Worm (Caenorhabditis elegans): ENCODE data around the gene phlp-2.

The phlp-2 gene

DNA sequence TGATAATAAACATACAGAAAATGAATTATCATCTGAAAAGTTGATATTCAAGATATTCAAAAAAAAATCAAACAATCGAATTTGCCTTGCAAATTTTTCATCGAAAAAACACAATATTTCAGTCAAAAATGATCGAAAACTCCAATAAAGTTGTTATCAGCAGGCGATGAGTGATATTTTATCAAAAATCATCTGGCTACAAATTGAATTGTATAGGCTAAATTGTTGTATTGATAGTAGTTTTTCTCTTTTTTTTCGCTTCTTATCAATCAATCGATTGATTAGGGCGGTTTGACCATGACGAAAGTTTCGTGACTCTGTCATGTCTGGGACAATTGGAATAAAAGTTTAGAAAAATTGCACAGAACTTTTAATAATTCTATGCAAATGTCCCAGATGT lies 30.8 kb downstream of the phlp-2 start (continued):
- TF ChIP-seq F57A8.1 (GFP tag; optimal IDR thresholded peaks at IDR 0.05) = no peak

DNA sequence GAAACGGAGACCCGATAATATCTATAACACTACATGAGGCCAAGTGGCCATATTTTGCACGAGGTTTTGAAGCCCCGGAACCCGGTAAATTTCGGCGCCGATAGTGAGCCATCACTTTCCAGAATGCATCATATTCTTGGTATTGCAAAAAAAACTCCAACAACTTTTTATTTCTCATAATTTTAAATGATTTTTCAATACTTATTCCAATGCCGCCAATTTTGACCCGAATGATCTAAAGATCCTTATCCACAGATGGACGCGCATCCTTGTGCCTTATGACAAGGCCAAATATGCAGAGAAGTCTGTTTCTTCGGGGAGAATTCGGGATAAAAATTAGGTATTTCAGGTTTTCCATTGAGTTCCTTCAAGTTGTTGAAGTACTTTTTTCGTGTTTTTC lies 31.9 kb downstream of the phlp-2 start:
- TF ChIP-seq ceh-91 (GFP tag; IDR thresholded peaks at IDR 0.05) (no peak), lin-40 (tag; optimal IDR thresholded peaks at IDR 0.05) (no peak), D2030.7 (GFP tag; IDR thresholded peaks at IDR 0.05) (no peak), ccch-3 (GFP tag; optimal IDR thresholded peaks at IDR 0.05) (no peak), unc-130 (GFP tag; optimal IDR thresholded peaks at IDR 0.05) (no peak)

DNA sequence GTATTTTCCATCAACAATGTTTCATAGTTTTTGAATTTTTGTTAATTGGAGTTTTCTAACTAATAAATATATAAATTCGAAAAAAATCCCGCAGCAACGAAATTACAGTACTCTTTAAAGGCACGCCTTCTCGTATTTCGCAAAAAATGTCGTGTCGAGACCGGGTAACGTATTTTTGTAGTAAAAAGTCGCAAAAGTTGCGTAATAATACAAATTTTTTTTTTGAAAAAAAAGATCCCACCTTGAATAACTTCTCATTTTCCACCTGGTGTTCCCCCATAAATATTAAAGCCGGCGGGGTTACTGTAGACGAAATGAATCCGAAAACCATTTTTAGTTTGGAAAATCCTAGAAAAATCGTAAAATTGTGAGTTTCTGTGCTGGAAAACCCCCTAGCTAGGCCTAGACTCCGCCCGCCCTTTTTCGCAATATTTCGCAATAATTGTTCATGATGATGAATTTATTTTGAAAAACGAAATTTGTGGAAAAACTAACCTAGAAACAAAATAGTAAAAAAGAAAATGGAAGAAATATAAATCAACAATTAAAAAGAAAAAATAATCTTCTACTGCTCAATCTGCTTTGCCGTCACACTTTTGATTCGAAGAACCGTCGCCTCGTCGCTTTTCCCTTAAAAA lies 33.1 kb downstream of the phlp-2 start, which contains the start of gene F43C1.7:
F43C1.7 (minus strand) TSS at position 351 of the 638 bp plus-strand sequence.
- TF ChIP-seq cebp-1 (GFP tag; IDR thresholded peaks at IDR 0.05) (peak; percentile 72; the same call in 1 of the 2 replicates), cebp-1 (tag; optimal IDR thresholded peaks at IDR 0.05) (peak; percentile 94), tbx-9 (tag; optimal IDR thresholded peaks at IDR 0.05; ENCODE audit: borderline replicate concordance) (no peak), cebp-2 (GFP tag; IDR thresholded peaks at IDR 0.05) (no peak), him-1 (tag; optimal IDR thresholded peaks at IDR 0.05) (peak; percentile 76)

DNA sequence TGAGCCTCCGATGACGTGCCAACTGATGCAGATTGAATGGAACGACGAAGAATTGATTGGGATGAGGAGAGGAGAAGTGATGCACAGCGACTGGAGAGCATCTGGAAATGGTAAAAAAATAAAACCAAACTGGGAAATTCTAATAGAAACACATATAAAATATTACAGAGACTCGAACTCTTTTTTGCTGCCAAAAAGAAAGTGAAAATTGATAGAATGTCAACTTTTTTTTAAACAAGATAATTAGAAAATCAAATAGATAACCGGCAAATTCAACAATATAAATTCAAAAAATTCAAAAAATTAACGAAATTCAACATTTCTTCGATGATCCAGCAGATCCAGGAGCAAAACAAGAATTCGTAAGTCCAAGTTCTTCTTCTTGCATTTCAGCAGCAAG lies 34.2 kb downstream of the phlp-2 start, which contains the start of gene mrpl-21:
mrpl-21 (minus strand) TSS at position 101 of the 400 bp plus-strand sequence.
- no peak for TF ChIP-seq nhr-80 (tag; optimal IDR thresholded peaks at IDR 0.05)
- TF ChIP-seq dpff-1 (tag; optimal IDR thresholded peaks at IDR 0.05) = no peak
- no peak for TF ChIP-seq B0336.3 (GFP tag; IDR thresholded peaks at IDR 0.05)
- no peak for TF ChIP-seq ztf-6 (GFP tag; IDR thresholded peaks at IDR 0.05)
- TF ChIP-seq mcd-1 (GFP tag; IDR thresholded peaks at IDR 0.05) = no peak
- TF ChIP-seq ztf-26 (tag; optimal IDR thresholded peaks at IDR 0.05) = no peak

DNA sequence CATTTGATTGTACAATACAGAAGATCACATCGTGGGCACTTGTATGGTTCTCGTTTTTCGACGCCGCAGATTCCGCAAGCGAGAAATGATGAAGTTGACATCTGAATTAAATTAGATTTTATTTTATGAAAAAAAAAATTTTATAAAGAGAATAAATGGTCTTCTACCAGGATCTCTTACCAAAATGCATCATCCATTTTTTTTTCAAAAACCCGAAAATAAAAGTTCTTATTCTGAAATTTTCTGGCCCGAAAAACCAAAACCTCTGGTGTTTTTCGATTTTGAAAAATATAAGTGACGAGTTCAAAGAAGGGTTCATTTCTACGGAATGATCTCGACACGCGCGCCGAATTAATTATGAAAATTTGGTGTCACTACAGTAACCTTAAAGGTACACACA lies 35.0 kb downstream of the phlp-2 start, which contains the start of gene zhit-2:
zhit-2 (minus strand) TSS at position 101 of the 400 bp plus-strand sequence.
- TF ChIP-seq dox-1 (GFP tag; IDR thresholded peaks at IDR 0.05) (no peak), lir-1 (GFP tag; conservative IDR thresholded peaks at IDR 0.05) (no peak), F37B4.10 (GFP tag; IDR thresholded peaks at IDR 0.05) (no peak), ama-1 (optimal IDR thresholded peaks at IDR 0.05) (no peak), ama-1 (GFP tag; optimal IDR thresholded peaks at IDR 0.05) (no peak), sptf-2 (GFP tag; optimal IDR thresholded peaks at IDR 0.05) (no peak), athp-1 (tag; optimal IDR thresholded peaks at IDR 0.05) (no peak), ceh-100 (GFP tag; IDR thresholded peaks at IDR 0.05) (no peak)

DNA sequence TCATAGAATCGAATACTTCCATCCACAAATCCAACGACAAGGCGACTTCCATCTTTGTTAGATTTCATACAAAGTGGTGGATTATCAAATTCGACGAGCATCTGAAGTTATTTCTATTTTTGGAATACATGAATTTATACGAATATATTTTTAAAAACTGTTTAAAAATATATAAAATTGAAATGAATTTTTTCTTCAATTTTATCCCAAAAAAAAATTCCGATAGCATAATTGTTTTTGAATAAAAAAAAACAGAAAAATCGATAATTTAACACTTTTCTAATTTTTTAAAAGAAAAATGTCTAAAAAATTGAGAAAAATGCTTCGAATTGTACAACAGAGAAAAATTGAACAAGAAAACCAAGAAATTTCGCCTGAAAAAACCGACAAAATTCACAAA lies 38.3 kb downstream of the phlp-2 start, which contains the start of gene Y44F5A.1:
Y44F5A.1 (minus strand) TSS at position 101 of the 400 bp plus-strand sequence.
- TF ChIP-seq attf-6 (GFP tag; IDR thresholded peaks at IDR 0.05) = no peak
- TF ChIP-seq B0035.1 (tag; optimal IDR thresholded peaks at IDR 0.05) = no peak
- no peak for TF ChIP-seq F33H1.4 (GFP tag; IDR thresholded peaks at IDR 0.05)
- TF ChIP-seq cebp-2 (GFP tag; IDR thresholded peaks at IDR 0.05) = no peak
- no peak for TF ChIP-seq hlh-12 (tag; optimal IDR thresholded peaks at IDR 0.05)
- no peak for TF ChIP-seq T26A5.8 (tag; optimal IDR thresholded peaks at IDR 0.05)
- no peak for TF ChIP-seq unc-130 (GFP tag; optimal IDR thresholded peaks at IDR 0.05)
- no peak for TF ChIP-seq madf-10 (tag; optimal IDR thresholded peaks at IDR 0.05)
- TF ChIP-seq nhr-27 (tag; optimal IDR thresholded peaks at IDR 0.05) = no peak
- no peak for TF ChIP-seq hmg-20 (GFP tag; IDR thresholded peaks at IDR 0.05)
- no peak for TF ChIP-seq rpc-1 (optimal IDR thresholded peaks at IDR 0.05)
- TF ChIP-seq rpc-1 (tag; optimal IDR thresholded peaks at IDR 0.05) = no peak
- TF ChIP-seq K12H6.12 (tag; optimal IDR thresholded peaks at IDR 0.05) = no peak
- no peak for TF ChIP-seq pbrm-1 (GFP tag; IDR thresholded peaks at IDR 0.05)
